Worm (Caenorhabditis elegans) whole organism, L4 larva: ENCODE results near the gene his-73.
A peak's percentile ranks its signal among the peaks of the same experiment; 100 is the strongest.

Experiments
- D1046.2 ChIP-seq: fragments of 200-800 bp; sonication (Bioruptor generic); IDR thresholded peaks from 2 replicates; pipeline ENCODE4 v1.3.6; 2022; ENCODE audit warnings: missing genetic modification characterization, missing compliant biosample characterization
- F26F4.8 ChIP-seq: fragments of 200-800 bp; sonication (Bioruptor generic); conservative IDR thresholded peaks from 2 replicates; pipeline ENCODE4 v1.3.6; 2022; ENCODE audit warnings: missing genetic modification characterization, missing compliant biosample characterization
- F44E2.7 ChIP-seq: fragments of 200-800 bp; sonication (Bioruptor generic); IDR thresholded peaks from 2 replicates; pipeline ENCODE4 v2.1.2; 2022; ENCODE audit warnings: missing genetic modification characterization, missing compliant biosample characterization
- F49E8.2 ChIP-seq: sonication (generic microtip); optimal IDR thresholded peaks from 2 replicates; lab custom pipeline; 2016; ENCODE audit warnings: missing compliant biosample characterization, mild to moderate bottlenecking, missing genetic modification characterization, borderline replicate concordance
- aha-1 ChIP-seq: fragments of 150-350 bp; peaks from one replicate; lab custom pipeline; 2014; ENCODE audit warnings: missing biosample characterization, missing genetic modification characterization
- ama-1 ChIP-seq: fragments of 150-350 bp; optimal IDR thresholded peaks from 2 replicates; lab custom pipeline; 2014; ENCODE audit warnings: inconsistent platforms, mixed read lengths
- arid-1 ChIP-seq: fragments of 200-800 bp; sonication (Bioruptor generic); conservative IDR thresholded peaks from 2 replicates; pipeline ENCODE4 v1.3.6; 2022; ENCODE audit warnings: missing genetic modification reagents, missing genetic modification characterization, missing compliant biosample characterization
- ceh-20 ChIP-seq: fragments of 200-800 bp; sonication (Bioruptor generic); IDR thresholded peaks from 2 replicates; pipeline ENCODE4 v1.3.6; 2022; ENCODE audit warnings: missing genetic modification reagents, missing genetic modification characterization, missing compliant biosample characterization
- duxl-1 ChIP-seq: sonication (generic microtip); optimal IDR thresholded peaks from 2 replicates; lab custom pipeline; 2016; ENCODE audit warnings: mild to moderate bottlenecking, missing genetic modification characterization, moderate library complexity, missing compliant biosample characterization; ENCODE audit not compliant: poor library complexity
- lim-7 ChIP-seq: fragments of 200-800 bp; sonication (Bioruptor generic); IDR thresholded peaks from 2 replicates; pipeline ENCODE4 v1.3.6; 2022; ENCODE audit warnings: missing genetic modification characterization, missing compliant biosample characterization
- madf-5 ChIP-seq, 2 experiments: fragments of 200-800 bp; sonication (Bioruptor generic); IDR thresholded peaks; 2 replicates each; pipeline ENCODE4 v1.3.6; 2022; ENCODE audit warnings: missing compliant biosample characterization in 2 of 2, missing genetic modification characterization in 2 of 2
- mxl-3 ChIP-seq: fragments of 200-800 bp; sonication (Bioruptor generic); optimal IDR thresholded peaks from 2 replicates; lab custom pipeline; 2018; ENCODE audit warnings: mild to moderate bottlenecking, missing genetic modification characterization, missing compliant biosample characterization
- nhr-102 ChIP-seq: sonication (generic microtip); optimal IDR thresholded peaks from 2 replicates; lab custom pipeline; 2016; ENCODE audit warnings: mild to moderate bottlenecking, missing genetic modification characterization, moderate library complexity, missing compliant biosample characterization
- nhr-11 ChIP-seq: fragments of 150-350 bp; optimal IDR thresholded peaks from 2 replicates; lab custom pipeline; 2014; ENCODE audit warnings: missing biosample characterization, missing genetic modification characterization
- pqm-1 ChIP-seq: sonication (generic microtip); optimal IDR thresholded peaks from 2 replicates; lab custom pipeline; 2017; ENCODE audit warnings: missing biosample characterization, missing genetic modification characterization
- set-16 ChIP-seq: fragments of 200-800 bp; sonication (Bioruptor generic); IDR thresholded peaks from 2 replicates; pipeline ENCODE4 v1.3.6; 2022; ENCODE audit warnings: missing genetic modification reagents, missing genetic modification characterization, missing compliant biosample characterization
- spr-1 ChIP-seq: sonication (generic microtip); optimal IDR thresholded peaks from 2 replicates; lab custom pipeline; 2016; ENCODE audit warnings: mild to moderate bottlenecking, missing genetic modification characterization, missing compliant biosample characterization
- spr-3 ChIP-seq: fragments of 200-800 bp; sonication (Bioruptor generic); optimal IDR thresholded peaks from 2 replicates; lab custom pipeline; 2018; ENCODE audit warnings: mild to moderate bottlenecking, missing genetic modification characterization, missing compliant biosample characterization
- unc-39 ChIP-seq: sonication (generic microtip); optimal IDR thresholded peaks from 2 replicates; lab custom pipeline; 2017; ENCODE audit warnings: missing biosample characterization, missing genetic modification characterization
- unc-62 ChIP-seq, 3 experiments: fragments of 150-350 bp in 1 of 3; sonication (generic microtip); optimal IDR thresholded peaks in 2 of 3; peaks in 1 of 3; 1 replicate in 1 of 3; 2 replicates in 2 of 3; lab custom pipeline; 2014 to 2017; ENCODE audit warnings: missing biosample characterization in 3 of 3, missing genetic modification characterization in 3 of 3, missing genetic modification reagents in 3 of 3, missing genotype in 1 of 3
- zag-1 ChIP-seq: fragments of 150-350 bp; optimal IDR thresholded peaks from 2 replicates; lab custom pipeline; 2014; ENCODE audit warnings: missing biosample characterization, missing genetic modification characterization
- zfp-3 ChIP-seq: fragments of 200-800 bp; sonication (Bioruptor generic); conservative IDR thresholded peaks from 2 replicates; pipeline ENCODE4 v1.3.6; 2022; ENCODE audit warnings: missing genetic modification reagents, missing genetic modification characterization, missing compliant biosample characterization
- zip-2 ChIP-seq: fragments of 150-350 bp; optimal IDR thresholded peaks from 2 replicates; lab custom pipeline; 2014; ENCODE audit warnings: missing biosample characterization, missing genetic modification characterization

Gene his-73

ce11 chrII:13219373-13219772, 35.9 kb downstream of the his-73 start:
- peak in 1 of 2 experiments; percentile 67 for TF ChIP-seq unc-62 (GFP tag; optimal IDR thresholded peaks at IDR 0.05 in 1 of 2; lab: Kevin White, UChicago)
- no peak for TF ChIP-seq unc-62 (tag; optimal IDR thresholded peaks at IDR 0.05; lab: Kevin White, UChicago)
- no peak for TF ChIP-seq set-16 (GFP tag; lab: Robert Waterston, UW)
- no peak for TF ChIP-seq arid-1 (GFP tag; lab: Robert Waterston, UW)
- TF ChIP-seq zip-2 (tag; lab: Kevin White, UChicago), result no peak
- peak; percentile 87 for TF ChIP-seq aha-1 (tag; lab: Kevin White, UChicago)

- TF ChIP-seq unc-39 (tag; lab: Kevin White, UChicago), result no peak
- TF ChIP-seq D1046.2, result no peak
- no peak for TF ChIP-seq nhr-102
- TF ChIP-seq zfp-3 (GFP tag; lab: Robert Waterston, UW), result no peak
- TF ChIP-seq lim-7 (GFP tag; lab: Robert Waterston, UW), result no peak
- TF ChIP-seq zip-2 (tag; lab: Kevin White, UChicago), result no peak
- TF ChIP-seq ceh-20 (GFP tag; lab: Robert Waterston, UW), result no peak
- TF ChIP-seq unc-62 (GFP tag; optimal IDR thresholded peaks at IDR 0.05 in 1 of 2; lab: Kevin White, UChicago), result peak in 1 of 2 experiments; percentile 73
- no peak for TF ChIP-seq unc-62 (tag; optimal IDR thresholded peaks at IDR 0.05; lab: Kevin White, UChicago)
- TF ChIP-seq F49E8.2 (tag; lab: Kevin White, UChicago), result no peak
- no peak for TF ChIP-seq spr-3
- TF ChIP-seq madf-5 (GFP tag; IDR thresholded peaks at IDR 0.05; lab: Robert Waterston, UW), result no peak
- TF ChIP-seq zag-1 (tag; lab: Kevin White, UChicago), result no peak
- no peak for TF ChIP-seq F26F4.8
- TF ChIP-seq mxl-3 (GFP tag; lab: Kevin White, UChicago), result no peak
- no peak for TF ChIP-seq ama-1 (lab: Kevin White, UChicago)
- no peak for TF ChIP-seq spr-1 (tag; lab: Kevin White, UChicago)
- no peak for TF ChIP-seq set-16 (GFP tag; lab: Robert Waterston, UW)
- no peak for TF ChIP-seq arid-1 (GFP tag; lab: Robert Waterston, UW)
- TF ChIP-seq duxl-1, result no peak
- TF ChIP-seq nhr-11, result peak; percentile 4
- TF ChIP-seq F44E2.7 (GFP tag; lab: Robert Waterston, UW), result 0 out of 2 replicates have a peak, but pooled peaks have one; percentile 52
- TF ChIP-seq pqm-1 (tag; lab: Kevin White, UChicago), result no peak
Measured at ce11 chrII:13230489-13231196, 47.1 kb downstream of the his-73 start.
